Fruit fly (Drosophila melanogaster): ENCODE data around the gene CG13003.

CG13003 gene

DNA sequence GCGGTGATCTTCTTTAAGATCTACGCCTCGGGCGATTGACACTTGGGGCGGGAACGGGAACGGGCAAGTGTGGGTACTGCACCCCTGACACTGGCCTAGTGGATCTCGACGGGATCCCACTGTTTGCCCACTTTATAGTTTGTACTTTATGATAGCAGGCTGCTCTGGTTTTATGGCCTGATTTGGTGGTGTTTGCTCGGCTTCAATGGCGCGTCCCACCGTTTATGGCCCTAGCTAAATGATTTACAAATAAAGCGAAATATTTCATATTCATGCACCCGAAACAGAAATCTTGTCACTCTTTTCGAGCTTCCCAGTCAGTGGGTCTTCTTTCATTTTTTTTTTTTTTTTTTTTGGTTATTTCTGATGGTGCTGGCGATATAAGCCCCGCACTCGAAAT is 14.3 kb upstream of the CG13003 start (continued):
- TF ChIP-seq CG17568 (GFP tag; optimal IDR thresholded peaks at IDR 0.05) = no peak
- TF ChIP-seq zfh1 (GFP tag; IDR thresholded peaks at IDR 0.05) = no peak
- TF ChIP-seq Rx (GFP tag; IDR thresholded peaks at IDR 0.05) = no peak
- no peak for TF ChIP-seq CG14710 (tag; optimal IDR thresholded peaks at IDR 0.05)
- TF ChIP-seq B-H2 (GFP tag; optimal IDR thresholded peaks at IDR 0.05) = no peak
- no peak for TF ChIP-seq gsb-n (tag; optimal IDR thresholded peaks at IDR 0.05)
- TF ChIP-seq HLH4C (GFP tag; IDR thresholded peaks at IDR 0.05; ENCODE audit: partially characterized antibody) = no peak
- no peak for TF ChIP-seq CG17912 (GFP tag; optimal IDR thresholded peaks at IDR 0.05)
- TF ChIP-seq klu (GFP tag; IDR thresholded peaks at IDR 0.05) = no peak
- TF ChIP-seq esg (GFP tag; conservative IDR thresholded peaks at IDR 0.05) = no peak
- TF ChIP-seq CG14014 (GFP tag; IDR thresholded peaks at IDR 0.05) = peak; percentile 12; the same call in 1 of the 2 replicates
- no peak for TF ChIP-seq pho (GFP tag; optimal IDR thresholded peaks at IDR 0.05)
- no peak for TF ChIP-seq hb (GFP tag; IDR thresholded peaks at IDR 0.05; ENCODE audit: partially characterized antibody)
- TF ChIP-seq jigr1 (GFP tag; IDR thresholded peaks at IDR 0.05) = no peak
- TF ChIP-seq CG12942 (GFP tag; optimal IDR thresholded peaks at IDR 0.05) = no peak
- no peak for TF ChIP-seq CG2875 (GFP tag; optimal IDR thresholded peaks at IDR 0.05)
- TF ChIP-seq schlank (tag; optimal IDR thresholded peaks at IDR 0.05) = peak; percentile 32
- TF ChIP-seq Sry-δ (GFP tag; optimal IDR thresholded peaks at IDR 0.05) = no peak
- no peak for TF ChIP-seq kay (GFP tag; optimal IDR thresholded peaks at IDR 0.05)
- TF ChIP-seq wek (GFP tag; optimal IDR thresholded peaks at IDR 0.05) = no peak
- no peak for TF ChIP-seq CG13894 (tag; optimal IDR thresholded peaks at IDR 0.05)
- no peak for TF ChIP-seq seq (GFP tag; IDR thresholded peaks at IDR 0.05)
- TF ChIP-seq NC2β (GFP tag; optimal IDR thresholded peaks at IDR 0.05) = no peak
- no peak for TF ChIP-seq mld (GFP tag; IDR thresholded peaks at IDR 0.05; ENCODE audit: partially characterized antibody)
- no peak for TF ChIP-seq Hand (GFP tag; optimal IDR thresholded peaks at IDR 0.05)
- no peak for TF ChIP-seq HmgD (GFP tag; optimal IDR thresholded peaks at IDR 0.05)
- TF ChIP-seq ttk (GFP tag; IDR thresholded peaks at IDR 0.05) = no peak
- no peak for TF ChIP-seq ase (GFP tag; IDR thresholded peaks at IDR 0.05)
- TF ChIP-seq Ets97D (GFP tag; optimal IDR thresholded peaks at IDR 0.05) = no peak
- no peak for TF ChIP-seq dmrt11E (tag; optimal IDR thresholded peaks at IDR 0.05)
- no peak for TF ChIP-seq z (GFP tag; IDR thresholded peaks at IDR 0.05)
- peak; percentile 41 for TF ChIP-seq PHDP (tag; optimal IDR thresholded peaks at IDR 0.05)
- no peak for TF ChIP-seq CG7928 (GFP tag; optimal IDR thresholded peaks at IDR 0.05)
- peak; percentile 28 for TF ChIP-seq unpg (GFP tag; optimal IDR thresholded peaks at IDR 0.05)
- TF ChIP-seq lola (GFP tag; optimal IDR thresholded peaks at IDR 0.05) = no peak
- TF ChIP-seq CG8290 (GFP tag; optimal IDR thresholded peaks at IDR 0.05) = no peak
- TF ChIP-seq CG8290 (tag; optimal IDR thresholded peaks at IDR 0.05) = no peak
- no peak for TF ChIP-seq CG10462 (GFP tag; optimal IDR thresholded peaks at IDR 0.05)
- no peak for TF ChIP-seq shn (GFP tag; optimal IDR thresholded peaks at IDR 0.05)
- TF ChIP-seq Neu2 (GFP tag; optimal IDR thresholded peaks at IDR 0.05; ENCODE audit: borderline replicate concordance) = no peak
- TF ChIP-seq bigmax (GFP tag; optimal IDR thresholded peaks at IDR 0.05) = no peak
- TF ChIP-seq ATbp (GFP tag; optimal IDR thresholded peaks at IDR 0.05) = peak; percentile 35
- no peak for TF ChIP-seq psq (GFP tag; optimal IDR thresholded peaks at IDR 0.05)
- no peak for TF ChIP-seq rib (GFP tag; IDR thresholded peaks at IDR 0.05)
- TF ChIP-seq salm (tag; optimal IDR thresholded peaks at IDR 0.05) = no peak
- TF ChIP-seq crp (GFP tag; optimal IDR thresholded peaks at IDR 0.05) = no peak
- TF ChIP-seq gro (GFP tag; optimal IDR thresholded peaks at IDR 0.05) = no peak
- no peak for TF ChIP-seq so (GFP tag; IDR thresholded peaks at IDR 0.05)
- TF ChIP-seq dpn (GFP tag; optimal IDR thresholded peaks at IDR 0.05) = no peak
- no peak for TF ChIP-seq Abd-B (GFP tag; optimal IDR thresholded peaks at IDR 0.05)
- TF ChIP-seq CG16813 (GFP tag; IDR thresholded peaks at IDR 0.05; ENCODE audit: partially characterized antibody) = no peak
- TF ChIP-seq CG32532 (GFP tag; IDR thresholded peaks at IDR 0.05) = no peak
